Worm (Caenorhabditis elegans) whole organism, early embryonic: ENCODE data around the gene srv-9.

Source experiments
- ama-1 ChIP-seq: fragments of 150-350 bp; optimal IDR thresholded peaks from 2 replicates; lab custom pipeline; 2014
- ceh-36 ChIP-seq: sonication (generic microtip); optimal IDR thresholded peaks from 2 replicates; lab custom pipeline; 2016; ENCODE audit warnings: missing genetic modification characterization, inconsistent platforms, missing compliant biosample characterization

- no peak for TF ChIP-seq ceh-36 (tag; lab: Kevin White, UChicago)
- no peak for TF ChIP-seq ama-1 (lab: Kevin White, UChicago)
Measured at ce11 chrV:13393333-13393803, 29.6 kb downstream of the srv-9 start.
